Worm (Caenorhabditis elegans) whole organism, midembryonic: Measurements from ENCODE around the gene B0244.5.

ENCODE experiments used
- T22C8.4 ChIP-seq: fragments of 200-800 bp; sonication (Bioruptor generic); IDR thresholded peaks from 2 replicates; pipeline ENCODE4 v1.3.6; 2022; ENCODE audit warnings: missing genetic modification characterization, missing compliant biosample characterization
- flt-1 ChIP-seq: fragments of 200-800 bp; sonication (Bioruptor generic); IDR thresholded peaks from 2 replicates; pipeline ENCODE4 v1.3.6; 2022; ENCODE audit warnings: missing genetic modification characterization, missing compliant biosample characterization
- klf-2 ChIP-seq: fragments of 200-800 bp; sonication (Bioruptor generic); conservative IDR thresholded peaks from 2 replicates; pipeline ENCODE4 v1.3.6; 2022; ENCODE audit warnings: missing genetic modification reagents, missing genetic modification characterization, missing compliant biosample characterization
- ref-1 ChIP-seq: fragments of 200-800 bp; sonication (Bioruptor generic); conservative IDR thresholded peaks from 2 replicates; pipeline ENCODE4 v1.3.6; 2022; ENCODE audit warnings: missing genetic modification reagents, missing genetic modification characterization, missing compliant biosample characterization
- tab-1 ChIP-seq: fragments of 200-800 bp; sonication (Bioruptor generic); IDR thresholded peaks from 2 replicates; pipeline ENCODE4 v1.3.6; 2022; ENCODE audit warnings: missing genetic modification characterization, missing compliant biosample characterization
- ztf-29 ChIP-seq: fragments of 200-800 bp; sonication (Bioruptor generic); IDR thresholded peaks from 2 replicates; pipeline ENCODE4 v1.3.6; 2022; ENCODE audit warnings: missing genetic modification reagents, missing genetic modification characterization, missing compliant biosample characterization

DNA sequence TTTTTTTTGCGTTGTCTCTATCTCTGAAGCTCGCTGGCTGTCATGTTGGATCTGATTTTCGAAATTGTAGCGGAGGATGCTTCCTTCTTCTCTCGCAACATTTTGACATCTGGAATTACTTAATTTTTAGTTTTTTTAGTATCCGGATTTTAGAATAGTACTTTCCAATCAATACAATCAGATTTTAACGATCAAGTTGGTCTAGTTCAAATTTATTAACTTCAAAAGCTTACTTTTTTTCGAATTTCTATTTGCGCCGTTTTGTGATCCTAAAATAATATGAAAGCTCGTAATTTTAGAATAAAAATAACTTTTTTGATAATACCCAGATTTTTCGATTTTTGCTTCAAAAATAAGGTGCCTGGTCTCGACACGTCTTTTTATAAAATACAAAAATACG, 34.6 kb upstream of the B0244.5 start, which contains the start of gene B0336.12:
- no peak for TF ChIP-seq ztf-29 (GFP tag; lab: Robert Waterston, UW)
- TF ChIP-seq klf-2 (GFP tag; lab: Robert Waterston, UW), result no peak
- TF ChIP-seq tab-1 (GFP tag; lab: Robert Waterston, UW), result no peak
- TF ChIP-seq ref-1 (GFP tag; lab: Robert Waterston, UW), result no peak
- no peak for TF ChIP-seq flt-1
- no peak for TF ChIP-seq T22C8.4 (GFP tag; lab: Robert Waterston, UW)
